Worm (Caenorhabditis elegans) whole organism, L2 larva: ENCODE data around the gene Y55D9A.2.

Source experiments
- ceh-82 ChIP-seq: fragments of 150-350 bp; optimal IDR thresholded peaks from 2 replicates; lab custom pipeline; 2014; ENCODE audit warnings: missing biosample characterization, missing genetic modification characterization
- egl-27 ChIP-seq: sonication (generic microtip); optimal IDR thresholded peaks from 3 replicates; lab custom pipeline; 2017; ENCODE audit warnings: missing biosample characterization, missing genetic modification reagents, missing genetic modification characterization
- elt-3 ChIP-seq: sonication (generic microtip); optimal IDR thresholded peaks from 2 replicates; lab custom pipeline; 2017; ENCODE audit warnings: missing biosample characterization, missing genetic modification characterization
- mbf-1 ChIP-seq: sonication (generic microtip); optimal IDR thresholded peaks from 2 replicates; lab custom pipeline; 2017; ENCODE audit warnings: missing biosample characterization, missing genetic modification characterization
- mdl-1 ChIP-seq, 2 experiments: fragments of 150-350 bp in 1 of 2; sonication (generic microtip) in 1 of 2; optimal IDR thresholded peaks; 2 replicates each; lab custom pipeline; 2017; ENCODE audit warnings: missing biosample characterization in 2 of 2, missing genetic modification characterization in 2 of 2
- nhr-77 ChIP-seq: fragments of 150-350 bp; optimal IDR thresholded peaks from 2 replicates; lab custom pipeline; 2014; ENCODE audit warnings: missing biosample characterization, missing genetic modification characterization
- snpc-4 ChIP-seq: fragments of 150-350 bp; optimal IDR thresholded peaks from 2 replicates; lab custom pipeline; 2014; ENCODE audit warnings: missing biosample characterization, missing genetic modification characterization

DNA sequence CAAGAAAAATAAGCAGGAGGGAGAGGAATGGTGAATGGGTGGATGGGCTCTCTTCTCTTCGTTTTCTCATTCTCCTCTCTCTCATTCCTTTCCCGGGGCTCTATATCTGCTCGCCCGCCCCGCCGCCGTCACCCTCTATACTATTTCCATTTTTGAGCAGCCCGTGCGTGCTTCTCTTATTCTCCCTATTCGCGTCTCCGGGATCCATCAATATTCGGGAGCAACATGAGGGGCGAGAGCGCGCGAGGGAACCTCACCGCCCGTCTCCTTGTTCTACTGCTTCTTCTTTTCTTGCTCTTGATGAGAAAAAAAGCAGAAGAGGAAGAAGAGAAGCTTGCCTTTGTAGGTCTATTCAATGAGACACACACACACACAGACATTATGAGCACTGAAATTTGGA is 21.1 kb downstream of the Y55D9A.2 start:
- TF ChIP-seq mdl-1 (tag; optimal IDR thresholded peaks at IDR 0.05; lab: Kevin White, UChicago): peak in 1 of 2 experiments; percentile 45
- TF ChIP-seq ceh-82 (tag; lab: Kevin White, UChicago): no peak
- no peak for TF ChIP-seq mbf-1 (tag; lab: Kevin White, UChicago)
- no peak for TF ChIP-seq egl-27 (tag; lab: Kevin White, UChicago)
- TF ChIP-seq nhr-77: no peak
- peak; percentile 47 for TF ChIP-seq snpc-4 (tag; lab: Kevin White, UChicago)
- TF ChIP-seq elt-3 (tag; lab: Kevin White, UChicago): no peak
